Fruit fly (Drosophila melanogaster): ENCODE results near the gene Reph.

Gene Reph

DNA sequence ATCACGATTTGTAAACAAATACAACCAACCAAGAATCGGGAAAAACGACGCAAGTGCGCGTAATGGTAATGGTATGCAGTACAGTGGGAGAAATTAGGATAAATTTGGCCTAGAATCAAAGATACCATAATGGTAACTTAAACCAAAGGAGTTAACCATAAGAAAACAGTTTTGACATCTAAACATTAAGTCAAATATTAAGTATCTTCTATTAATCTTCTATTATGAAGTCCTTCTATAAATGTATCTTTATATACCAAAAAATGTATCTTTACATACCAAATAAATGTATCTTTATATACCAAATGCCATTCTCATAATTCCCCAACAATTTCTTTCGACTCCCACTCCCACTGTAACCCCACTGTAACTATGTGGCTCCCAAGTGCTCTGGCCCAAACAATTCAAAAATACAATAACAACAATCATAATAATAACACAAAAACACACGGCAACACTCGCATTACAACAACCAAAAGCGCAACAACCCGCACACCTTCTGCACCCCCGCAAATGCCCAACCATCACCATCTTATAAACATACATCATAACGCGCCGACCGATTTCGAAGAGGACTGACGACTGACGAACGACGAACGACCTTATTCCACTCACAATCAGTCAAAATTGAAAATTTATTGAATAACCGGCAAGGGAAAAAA lies 52.3 kb downstream of the Reph start (continued):
- TF ChIP-seq Vsx1 (GFP tag; optimal IDR thresholded peaks at IDR 0.05) (no peak), da (GFP tag; optimal IDR thresholded peaks at IDR 0.05) (no peak), run (tag; optimal IDR thresholded peaks at IDR 0.05) (no peak), CG4328 (GFP tag; optimal IDR thresholded peaks at IDR 0.05) (no peak), ato (GFP tag; IDR thresholded peaks at IDR 0.05; ENCODE audit: partially characterized antibody) (no peak), mld (GFP tag; IDR thresholded peaks at IDR 0.05; ENCODE audit: partially characterized antibody) (no peak), pfk (GFP tag; optimal IDR thresholded peaks at IDR 0.05) (no peak), CG7556 (GFP tag; optimal IDR thresholded peaks at IDR 0.05) (no peak), Kr (GFP tag; optimal IDR thresholded peaks at IDR 0.05) (no peak), Mes4 (GFP tag; optimal IDR thresholded peaks at IDR 0.05) (no peak), ems (GFP tag; optimal IDR thresholded peaks at IDR 0.05) (no peak), CG6791 (GFP tag; IDR thresholded peaks at IDR 0.05; ENCODE audit: partially characterized antibody) (no peak), usp (GFP tag; optimal IDR thresholded peaks at IDR 0.05) (no peak), CG13424 (tag; optimal IDR thresholded peaks at IDR 0.05) (peak; percentile 26), Dip3 (GFP tag; optimal IDR thresholded peaks at IDR 0.05) (no peak), CG11695 (GFP tag; IDR thresholded peaks at IDR 0.05) (no peak), gro (GFP tag; optimal IDR thresholded peaks at IDR 0.05) (no peak), Ets65A (GFP tag) (no peak), CG11085 (GFP tag; IDR thresholded peaks at IDR 0.05) (no peak), CG1233 (GFP tag; optimal IDR thresholded peaks at IDR 0.05) (no peak), p53 (GFP tag; optimal IDR thresholded peaks at IDR 0.05) (no peak), CG6765 (GFP tag; optimal IDR thresholded peaks at IDR 0.05) (no peak), danr (GFP tag; IDR thresholded peaks at IDR 0.05) (no peak), slp2 (GFP tag; optimal IDR thresholded peaks at IDR 0.05) (no peak), CG2889 (GFP tag; IDR thresholded peaks at IDR 0.05) (no peak), CG3847 (GFP tag; IDR thresholded peaks at IDR 0.05) (no peak), CG4707 (GFP tag; optimal IDR thresholded peaks at IDR 0.05) (peak; percentile 30), tio (GFP tag; optimal IDR thresholded peaks at IDR 0.05) (no peak), nom (GFP tag; optimal IDR thresholded peaks at IDR 0.05) (no peak), eve (GFP tag; optimal IDR thresholded peaks at IDR 0.05) (no peak), ci (GFP tag; IDR thresholded peaks at IDR 0.05) (no peak), lbe (GFP tag; optimal IDR thresholded peaks at IDR 0.05) (no peak), tin (GFP tag; optimal IDR thresholded peaks at IDR 0.05) (no peak), dm (GFP tag; optimal IDR thresholded peaks at IDR 0.05) (no peak), Hey (tag; optimal IDR thresholded peaks at IDR 0.05) (no peak), CG16863 (GFP tag; optimal IDR thresholded peaks at IDR 0.05) (no peak), sens (GFP tag) (peak; percentile 73), CG14441 (GFP tag; IDR thresholded peaks at IDR 0.05) (no peak), peb (GFP tag; IDR thresholded peaks at IDR 0.05) (no peak), CG11093 (GFP tag; IDR thresholded peaks at IDR 0.05) (no peak), sug (tag; optimal IDR thresholded peaks at IDR 0.05) (no peak), bcd (GFP tag; optimal IDR thresholded peaks at IDR 0.05) (no peak), Hr3 (GFP tag; optimal IDR thresholded peaks at IDR 0.05) (peak; percentile 2), sob (GFP tag; IDR thresholded peaks at IDR 0.05) (no peak), CG7271 (tag; optimal IDR thresholded peaks at IDR 0.05) (no peak), CG10431 (GFP tag; optimal IDR thresholded peaks at IDR 0.05) (no peak), nmo (GFP tag; optimal IDR thresholded peaks at IDR 0.05) (peak; percentile 36), fru (optimal IDR thresholded peaks at IDR 0.05) (no peak), NFAT (GFP tag; IDR thresholded peaks at IDR 0.05) (no peak), CG15073 (GFP tag; optimal IDR thresholded peaks at IDR 0.05) (no peak), Poxn (GFP tag; IDR thresholded peaks at IDR 0.05) (no peak), Xrp1 (GFP tag; IDR thresholded peaks at IDR 0.05) (0 out of 2 replicates have a peak, but pooled peaks have one; percentile 40)
